Worm (Caenorhabditis elegans) whole organism, young adult: Measurements from ENCODE around the gene clec-174.

Source experiments
- F10E7.11 ChIP-seq: sonication (generic microtip); optimal IDR thresholded peaks from 2 replicates; lab custom pipeline; 2017; ENCODE audit warnings: mild to moderate bottlenecking, missing genetic modification characterization, moderate library complexity, missing compliant biosample characterization
- F52B5.7 ChIP-seq: sonication (generic microtip); optimal IDR thresholded peaks from 2 replicates; lab custom pipeline; 2016; ENCODE audit warnings: mild to moderate bottlenecking, missing genetic modification characterization, missing compliant biosample characterization
- T07F8.4 ChIP-seq: sonication (generic microtip); optimal IDR thresholded peaks from 2 replicates; lab custom pipeline; 2016; ENCODE audit warnings: mild to moderate bottlenecking, missing genetic modification characterization, moderate library complexity, missing compliant biosample characterization
- Y79H2A.3 ChIP-seq: fragments of 200-800 bp; sonication (Bioruptor generic); conservative IDR thresholded peaks from 2 replicates; pipeline ENCODE4 v1.3.6; 2022; ENCODE audit warnings: missing genetic modification reagents, missing genetic modification characterization, missing compliant biosample characterization
- aptf-3 ChIP-seq: fragments of 200-800 bp; sonication (Bioruptor generic); IDR thresholded peaks from 2 replicates; pipeline ENCODE4 v1.3.6; 2022; ENCODE audit warnings: missing genetic modification characterization, missing compliant biosample characterization
- bed-2 ChIP-seq: fragments of 200-800 bp; sonication (Bioruptor generic); IDR thresholded peaks from 2 replicates; pipeline ENCODE4 v1.3.6; 2022; ENCODE audit warnings: missing genetic modification reagents, missing genetic modification characterization, missing compliant biosample characterization
- mel-28 ChIP-seq: sonication (generic microtip); optimal IDR thresholded peaks from 2 replicates; lab custom pipeline; 2016; ENCODE audit warnings: borderline replicate concordance, mild to moderate bottlenecking, missing genetic modification characterization, missing compliant biosample characterization
- nhr-90 ChIP-seq: sonication (generic microtip); optimal IDR thresholded peaks from 2 replicates; lab custom pipeline; 2016; ENCODE audit warnings: missing genotype, mild to moderate bottlenecking, missing genetic modification characterization, missing compliant biosample characterization
- snpc-1.3 ChIP-seq: sonication (generic microtip); optimal IDR thresholded peaks from 2 replicates; lab custom pipeline; 2017; ENCODE audit warnings: missing genetic modification characterization, mild to moderate bottlenecking, missing compliant biosample characterization, antibody characterized with exemption, moderate library complexity, missing genotype, missing genetic modification reagents; ENCODE audit not compliant: insufficient read depth
- ztf-25 ChIP-seq: fragments of 200-800 bp; sonication (Bioruptor generic); IDR thresholded peaks from 2 replicates; pipeline ENCODE4 v1.3.6; 2022; ENCODE audit warnings: missing genetic modification reagents, missing genetic modification characterization, missing compliant biosample characterization

- TF ChIP-seq nhr-90 (tag; lab: Kevin White, UChicago) (no peak), F52B5.7 (tag; lab: Kevin White, UChicago) (no peak), mel-28 (tag; lab: Kevin White, UChicago) (no peak), T07F8.4 (tag; lab: Kevin White, UChicago) (no peak), aptf-3 (GFP tag; lab: Robert Waterston, UW) (no peak), Y79H2A.3 (no peak), snpc-1.3 (tag; lab: Kevin White, UChicago) (no peak), bed-2 (GFP tag; lab: Robert Waterston, UW) (no peak), F10E7.11 (tag; lab: Kevin White, UChicago) (no peak), ztf-25 (GFP tag; lab: Robert Waterston, UW) (no peak)
These were observed 21.1 kb upstream of the clec-174 start, which contains the start of gene Y46C8AM.1 for ce11 chrIV:3962584-3962983.
